Worm (Caenorhabditis elegans) whole organism, mixed stage, embryonic: ENCODE results near the gene F32H5.4.
A peak's percentile ranks its signal among the peaks of the same experiment; 100 is the strongest.

Experiments
- blmp-1 ChIP-seq: fragments of 150-350 bp; optimal IDR thresholded peaks from 2 replicates; lab custom pipeline; 2014; ENCODE audit warnings: missing biosample characterization, missing genetic modification characterization
- ceh-39 ChIP-seq: fragments of 150-350 bp; optimal IDR thresholded peaks from 2 replicates; lab custom pipeline; 2014; ENCODE audit warnings: missing biosample characterization, missing genetic modification characterization
- ceh-43 ChIP-seq: fragments of 200-800 bp; sonication (Bioruptor generic); optimal IDR thresholded peaks from 2 replicates; lab custom pipeline; 2018; ENCODE audit warnings: mild to moderate bottlenecking, missing genetic modification characterization, moderate library complexity, missing compliant biosample characterization
- ces-1 ChIP-seq: fragments of 150-350 bp; optimal IDR thresholded peaks from 2 replicates; lab custom pipeline; 2014; ENCODE audit warnings: missing biosample characterization, missing genetic modification reagents, missing genetic modification characterization
- cnd-1 ChIP-seq: fragments of 200-800 bp; sonication (Bioruptor generic); optimal IDR thresholded peaks from 2 replicates; lab custom pipeline; 2018; ENCODE audit warnings: mild to moderate bottlenecking, missing genetic modification characterization, missing compliant biosample characterization
- drap-1 ChIP-seq: fragments of 200-800 bp; sonication (Bioruptor generic); optimal IDR thresholded peaks from 3 replicates; lab custom pipeline; 2018; ENCODE audit warnings: mild to moderate bottlenecking, missing genetic modification characterization, missing compliant biosample characterization
- elt-1 ChIP-seq: sonication (generic microtip); optimal IDR thresholded peaks from 2 replicates; lab custom pipeline; 2017; ENCODE audit warnings: missing genetic modification characterization, mild to moderate bottlenecking, missing compliant biosample characterization, antibody characterized with exemption, moderate library complexity, borderline replicate concordance; ENCODE audit not compliant: insufficient read depth
- flh-1 ChIP-seq: fragments of 200-800 bp; sonication (Bioruptor generic); optimal IDR thresholded peaks from 2 replicates; lab custom pipeline; 2018; ENCODE audit warnings: mild to moderate bottlenecking, missing genetic modification characterization, moderate library complexity, missing compliant biosample characterization
- ham-2 ChIP-seq: fragments of 200-800 bp; sonication (Bioruptor generic); optimal IDR thresholded peaks from 2 replicates; lab custom pipeline; 2018; ENCODE audit warnings: mild to moderate bottlenecking, missing genetic modification characterization, missing compliant biosample characterization
- hlh-1 ChIP-seq: fragments of 150-350 bp; optimal IDR thresholded peaks from 2 replicates; lab custom pipeline; 2014; ENCODE audit warnings: missing biosample characterization, missing genetic modification reagents, missing genetic modification characterization
- lin-13 ChIP-seq: fragments of 150-350 bp; optimal IDR thresholded peaks from 2 replicates; lab custom pipeline; 2014; ENCODE audit warnings: missing biosample characterization, missing genetic modification characterization
- lsy-2 ChIP-seq: fragments of 150-350 bp; optimal IDR thresholded peaks from 2 replicates; lab custom pipeline; 2014; ENCODE audit warnings: missing biosample characterization, missing genetic modification characterization
- mls-2 ChIP-seq: sonication (generic microtip); optimal IDR thresholded peaks from 2 replicates; lab custom pipeline; 2016; ENCODE audit warnings: mild to moderate bottlenecking, missing genetic modification characterization, moderate library complexity, missing compliant biosample characterization
- nhr-237 ChIP-seq: fragments of 150-350 bp; optimal IDR thresholded peaks from 2 replicates; lab custom pipeline; 2014; ENCODE audit warnings: missing biosample characterization, missing genetic modification characterization
- pha-4 ChIP-seq: fragments of 150-350 bp; optimal IDR thresholded peaks from 2 replicates; lab custom pipeline; 2018; ENCODE audit warnings: missing biosample characterization, missing genetic modification reagents, missing genetic modification characterization
- sem-2 ChIP-seq: fragments of 200-800 bp; sonication (Bioruptor generic); optimal IDR thresholded peaks from 2 replicates; lab custom pipeline; 2018; ENCODE audit warnings: mild to moderate bottlenecking, missing genetic modification characterization, missing compliant biosample characterization
- sptf-1 ChIP-seq: sonication (generic microtip); optimal IDR thresholded peaks from 2 replicates; lab custom pipeline; 2017; ENCODE audit warnings: mild to moderate bottlenecking, missing genetic modification characterization, moderate library complexity, missing compliant biosample characterization
- unc-120 ChIP-seq: sonication (generic microtip); optimal IDR thresholded peaks from 2 replicates; lab custom pipeline; 2017; ENCODE audit warnings: missing genetic modification characterization, missing compliant biosample characterization; ENCODE audit not compliant: poor library complexity, severe bottlenecking
- unc-39 ChIP-seq: fragments of 150-350 bp; optimal IDR thresholded peaks from 2 replicates; lab custom pipeline; 2014; ENCODE audit warnings: missing biosample characterization, missing genetic modification characterization
- unc-62 ChIP-seq: fragments of 150-350 bp; optimal IDR thresholded peaks from 2 replicates; lab custom pipeline; 2014; ENCODE audit warnings: missing biosample characterization, missing genetic modification reagents, missing genetic modification characterization
- zip-8 ChIP-seq: fragments of 150-350 bp; optimal IDR thresholded peaks from 2 replicates; lab custom pipeline; 2014; ENCODE audit warnings: missing biosample characterization, missing genetic modification characterization
- ztf-11 ChIP-seq: fragments of 150-350 bp; optimal IDR thresholded peaks from 2 replicates; lab custom pipeline; 2014; ENCODE audit warnings: missing biosample characterization, missing genetic modification characterization

F32H5.4 gene

DNA sequence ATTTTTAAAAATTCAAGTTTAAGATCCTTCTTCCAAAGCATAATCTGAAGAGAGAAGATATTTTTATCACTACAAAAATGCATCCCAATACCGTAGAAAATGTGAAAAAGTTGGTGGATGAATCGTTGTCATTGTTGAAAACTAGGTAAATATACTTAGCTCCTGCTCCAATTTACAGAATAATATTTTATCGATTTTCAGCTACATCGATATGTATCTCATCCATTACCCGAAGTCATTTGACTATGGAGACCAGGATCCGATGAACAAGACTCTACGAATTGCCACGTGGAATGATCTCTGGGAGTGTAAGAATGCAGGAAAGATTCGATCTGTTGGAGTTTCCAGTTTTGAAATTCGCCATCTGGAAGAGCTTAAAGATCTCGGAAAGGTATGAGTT, 48.1 kb downstream of the F32H5.4 start:
- no peak for TF ChIP-seq lsy-2 (tag; lab: Kevin White, UChicago)
- no peak for TF ChIP-seq ham-2
- no peak for TF ChIP-seq unc-39 (tag; lab: Kevin White, UChicago)
- no peak for TF ChIP-seq sem-2 (GFP tag; lab: Kevin White, UChicago)
- TF ChIP-seq mls-2: no peak
- no peak for TF ChIP-seq blmp-1 (tag; lab: Kevin White, UChicago)
- TF ChIP-seq ces-1 (GFP tag; lab: Kevin White, UChicago): no peak
- TF ChIP-seq nhr-237 (tag; lab: Kevin White, UChicago): no peak
- TF ChIP-seq, all 35 proteins: peak for 0

DNA sequence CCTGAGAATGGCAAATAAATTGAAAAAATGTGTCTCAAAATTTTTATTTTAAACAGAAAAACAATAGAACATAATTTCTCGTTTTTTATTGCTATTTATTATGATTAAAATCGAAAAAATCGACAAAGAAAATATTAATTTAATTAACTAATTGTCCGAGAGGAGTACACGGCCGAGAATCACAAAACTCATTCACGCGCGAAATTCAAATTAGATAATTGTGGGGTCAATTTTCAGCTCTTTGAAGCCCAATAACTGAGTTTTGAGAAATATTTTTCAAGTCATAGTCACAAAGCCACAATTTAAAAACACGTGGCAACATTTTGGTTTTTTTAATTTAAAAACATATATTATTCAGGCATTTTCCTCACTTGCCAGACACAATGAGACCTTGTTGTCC, 48.7 kb downstream of the F32H5.4 start:
- no peak for TF ChIP-seq zip-8 (tag; lab: Kevin White, UChicago)
- TF ChIP-seq ces-1 (GFP tag; lab: Kevin White, UChicago): peak; percentile 68

ce11 chrV:13410688-13411087, 50.3 kb downstream of the F32H5.4 start, which contains the start of gene F53F1.4:
Gene F53F1.4 (plus strand): TSS chrV:13411077.
- TF ChIP-seq mls-2 (no peak), blmp-1 (tag; lab: Kevin White, UChicago) (no peak), zip-8 (tag; lab: Kevin White, UChicago) (no peak), ceh-39 (tag; lab: Kevin White, UChicago) (no peak), hlh-1 (no peak), ztf-11 (no peak), unc-120 (no peak), cnd-1 (no peak), ceh-43 (GFP tag; lab: Kevin White, UChicago) (no peak), pha-4 (no peak), lin-13 (tag; lab: Kevin White, UChicago) (no peak)

ce11 chrV:13411225-13411991, 51.1 kb downstream of the F32H5.4 start:
- TF ChIP-seq flh-1 (GFP tag; lab: Kevin White, UChicago): no peak

DNA sequence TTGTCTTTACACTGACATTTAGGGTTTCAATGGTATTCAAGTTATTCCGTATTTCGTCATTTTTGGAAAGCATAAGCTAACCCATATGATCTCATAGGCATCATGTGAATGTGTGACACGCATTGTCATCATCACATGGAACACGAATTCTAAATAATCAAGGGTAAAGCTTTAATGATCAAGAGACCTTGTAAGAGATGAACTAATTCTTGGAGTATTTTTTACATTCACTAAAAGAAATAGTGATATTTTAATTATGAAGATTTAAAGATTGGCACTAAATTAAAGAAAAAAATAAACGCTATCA, 51.6 kb downstream of the F32H5.4 start:
- no peak for TF ChIP-seq elt-1
- no peak for TF ChIP-seq unc-62 (GFP tag; lab: Kevin White, UChicago)
- no peak for TF ChIP-seq drap-1 (GFP tag; lab: Kevin White, UChicago)
- no peak for TF ChIP-seq flh-1 (GFP tag; lab: Kevin White, UChicago)
- TF ChIP-seq sptf-1 (tag; lab: Kevin White, UChicago): no peak
- TF ChIP-seq hlh-1: no peak
- no peak for TF ChIP-seq ztf-11
- no peak for TF ChIP-seq pha-4
